Worm (Caenorhabditis elegans): ENCODE results near the gene pals-23.

- TF ChIP-seq ztf-16 (tag; optimal IDR thresholded peaks at IDR 0.05) (no peak), dmd-4 (tag; optimal IDR thresholded peaks at IDR 0.05; ENCODE audit: borderline replicate concordance) (no peak), unc-3 (GFP tag; conservative IDR thresholded peaks at IDR 0.05) (no peak), unc-3 (tag; optimal IDR thresholded peaks at IDR 0.05) (no peak), ama-1 (optimal IDR thresholded peaks at IDR 0.05) (no peak), sox-2 (GFP tag; IDR thresholded peaks at IDR 0.05) (no peak), hlh-15 (tag; optimal IDR thresholded peaks at IDR 0.05) (no peak)
These were observed 21.8 kb downstream of the pals-23 start, which contains the start of gene fbxb-84 for ce11 chrIII:146369-146768.

Measured in whole organism, late embryonic.